Worm (Caenorhabditis elegans): ENCODE results near the gene mat-3.

- no peak for TF ChIP-seq R02D3.7 (tag; optimal IDR thresholded peaks at IDR 0.05)
- no peak for TF ChIP-seq spr-3 (GFP tag; optimal IDR thresholded peaks at IDR 0.05)
- no peak for TF ChIP-seq ces-1 (GFP tag; optimal IDR thresholded peaks at IDR 0.05)
- no peak for TF ChIP-seq unc-39 (tag; optimal IDR thresholded peaks at IDR 0.05)
- no peak for TF ChIP-seq nhr-10 (tag; optimal IDR thresholded peaks at IDR 0.05)
- no peak for TF ChIP-seq D1046.2 (GFP tag; IDR thresholded peaks at IDR 0.05)
These were observed 38.1 kb downstream of the mat-3 start for ce11 chrIII:513360-513759.
